Fruit fly (Drosophila melanogaster) whole organism, embryonic: Measurements from ENCODE around the gene Nf-YA.

ENCODE experiments used
- Atf-2 ChIP-seq: fragments of 200-800 bp; sonication (Bioruptor generic); optimal IDR thresholded peaks from 2 replicates; lab custom pipeline; 2016; ENCODE audit warnings: missing biosample characterization, missing genetic modification characterization
- C15 ChIP-seq: fragments of 200-800 bp; sonication (Bioruptor generic); IDR thresholded peaks from 3 replicates; pipeline ENCODE4 v1.3.6; 2022; ENCODE audit warnings: missing biosample characterization, missing genetic modification characterization
- CG11085 ChIP-seq: fragments of 200-800 bp; sonication (Bioruptor generic); IDR thresholded peaks from 2 replicates; pipeline ENCODE4 v1.3.6; 2022; ENCODE audit warnings: missing biosample characterization, missing genetic modification characterization
- CG11398 ChIP-seq: fragments of 200-800 bp; sonication (Bioruptor generic); optimal IDR thresholded peaks from 2 replicates; lab custom pipeline; 2016; ENCODE audit warnings: missing biosample characterization, missing genetic modification characterization
- CG11456 ChIP-seq: fragments of 200-800 bp; sonication (Bioruptor generic); IDR thresholded peaks from 3 replicates; pipeline ENCODE4 v1.3.6; 2022; ENCODE audit warnings: missing biosample characterization, missing genetic modification characterization
- CG11504 ChIP-seq: fragments of 200-800 bp; sonication (Bioruptor generic); optimal IDR thresholded peaks from 3 replicates; lab custom pipeline; 2019; ENCODE audit warnings: missing biosample characterization, mild to moderate bottlenecking, missing genetic modification characterization, moderate library complexity
- CG11560 ChIP-seq: fragments of 200-800 bp; sonication (Bioruptor generic); IDR thresholded peaks from 3 replicates; pipeline ENCODE4 v1.3.6; 2022; ENCODE audit warnings: missing biosample characterization, missing genetic modification characterization
- CG11695 ChIP-seq: fragments of 200-800 bp; sonication (Bioruptor generic); IDR thresholded peaks from 3 replicates; pipeline ENCODE4 v1.3.6; 2022; ENCODE audit warnings: missing biosample characterization, missing genetic modification characterization
- CG12236 ChIP-seq: fragments of 200-800 bp; sonication (Bioruptor generic); optimal IDR thresholded peaks from 2 replicates; lab custom pipeline; 2016; ENCODE audit warnings: missing biosample characterization, missing genetic modification characterization
- CG12744 ChIP-seq: fragments of 200-800 bp; sonication (Bioruptor generic); optimal IDR thresholded peaks from 2 replicates; lab custom pipeline; 2016; ENCODE audit warnings: missing biosample characterization, missing genetic modification characterization
- CG14014 ChIP-seq: fragments of 200-800 bp; sonication (Bioruptor generic); IDR thresholded peaks from 2 replicates; pipeline ENCODE4 v1.3.6; 2022; ENCODE audit warnings: missing biosample characterization, missing genetic modification characterization
- CG17359 ChIP-seq: fragments of 200-800 bp; sonication (Bioruptor generic); optimal IDR thresholded peaks from 3 replicates; lab custom pipeline; 2018; ENCODE audit warnings: missing biosample characterization, mild to moderate bottlenecking, missing genetic modification characterization, moderate library complexity
- CG17802 ChIP-seq: fragments of 200-800 bp; sonication (Bioruptor generic); optimal IDR thresholded peaks from 2 replicates; lab custom pipeline; 2018; ENCODE audit warnings: missing biosample characterization, mild to moderate bottlenecking, missing genetic modification characterization, moderate library complexity
- CG18599 ChIP-seq: fragments of 200-800 bp; sonication (Bioruptor generic); optimal IDR thresholded peaks from 3 replicates; lab custom pipeline; 2017; ENCODE audit warnings: missing biosample characterization, missing genetic modification characterization, mild to moderate bottlenecking, moderate library complexity, missing genetic modification reagents
- CG18764 ChIP-seq: fragments of 200-800 bp; sonication (Bioruptor generic); optimal IDR thresholded peaks from 3 replicates; lab custom pipeline; 2016; ENCODE audit warnings: missing biosample characterization, missing genetic modification characterization
- CG2120 ChIP-seq: fragments of 200-800 bp; sonication (Bioruptor generic); optimal IDR thresholded peaks from 3 replicates; lab custom pipeline; 2016; ENCODE audit warnings: missing biosample characterization, missing genetic modification characterization
- CG2202 ChIP-seq: fragments of 200-800 bp; sonication (Bioruptor generic); optimal IDR thresholded peaks from 2 replicates; lab custom pipeline; 2018; ENCODE audit warnings: missing biosample characterization, mild to moderate bottlenecking, missing genetic modification characterization
- CG34224 ChIP-seq: fragments of 200-800 bp; sonication (Bioruptor generic); IDR thresholded peaks from 3 replicates; pipeline ENCODE4 v1.3.6; 2022; ENCODE audit warnings: missing biosample characterization, missing genetic modification characterization; ENCODE audit not compliant: partially characterized antibody
- CG6175 ChIP-seq: fragments of 200-800 bp; sonication (Bioruptor generic); IDR thresholded peaks from 3 replicates; pipeline ENCODE4 v1.3.6; 2022; ENCODE audit warnings: missing biosample characterization, missing genetic modification characterization
- CG9727 ChIP-seq: fragments of 200-800 bp; sonication (Bioruptor generic); optimal IDR thresholded peaks from 3 replicates; lab custom pipeline; 2017; ENCODE audit warnings: missing biosample characterization, mild to moderate bottlenecking, missing genetic modification characterization
- CG9817 ChIP-seq: fragments of 200-800 bp; sonication (Bioruptor generic); optimal IDR thresholded peaks from 2 replicates; lab custom pipeline; 2018; ENCODE audit warnings: missing biosample characterization, mild to moderate bottlenecking, missing genetic modification characterization, moderate library complexity
- Fer3 ChIP-seq: fragments of 200-800 bp; sonication (Bioruptor generic); optimal IDR thresholded peaks from 2 replicates; lab custom pipeline; 2018; ENCODE audit warnings: missing biosample characterization, mild to moderate bottlenecking, missing genetic modification characterization, moderate library complexity
- GATAe ChIP-seq: fragments of 200-800 bp; sonication (Bioruptor generic); conservative IDR thresholded peaks from 2 replicates; pipeline ENCODE4 v1.3.6; 2022; ENCODE audit warnings: missing biosample characterization, missing genetic modification characterization
- H2.0 ChIP-seq: fragments of 200-800 bp; sonication (Bioruptor generic); IDR thresholded peaks from 2 replicates; pipeline ENCODE4 v1.3.6; 2022; ENCODE audit warnings: missing biosample characterization, missing genetic modification characterization
- Hmx ChIP-seq: fragments of 200-800 bp; sonication (Bioruptor generic); optimal IDR thresholded peaks from 2 replicates; lab custom pipeline; 2016; ENCODE audit warnings: missing biosample characterization, missing genetic modification characterization
- Hr3 ChIP-seq: fragments of 200-800 bp; sonication (Bioruptor generic); optimal IDR thresholded peaks from 3 replicates; lab custom pipeline; 2016; ENCODE audit warnings: missing biosample characterization, missing genetic modification characterization
- NC2β ChIP-seq: fragments of 200-800 bp; sonication (Bioruptor generic); optimal IDR thresholded peaks from 2 replicates; lab custom pipeline; 2016; ENCODE audit warnings: missing biosample characterization, missing genetic modification characterization
- NK7.1 ChIP-seq: fragments of 200-800 bp; sonication (Bioruptor generic); optimal IDR thresholded peaks from 3 replicates; lab custom pipeline; 2016; ENCODE audit warnings: missing biosample characterization, missing genetic modification characterization
- Pdp1 ChIP-seq, 2 experiments: fragments of 200-800 bp; sonication (Bioruptor generic); optimal IDR thresholded peaks; 3 replicates each; lab custom pipeline; 2016; ENCODE audit warnings: missing biosample characterization in 2 of 2, missing genetic modification characterization in 2 of 2, mild to moderate bottlenecking in 1 of 2, moderate library complexity in 1 of 2
- Spps ChIP-seq: fragments of 200-800 bp; sonication (Bioruptor generic); optimal IDR thresholded peaks from 2 replicates; lab custom pipeline; 2018; ENCODE audit warnings: missing biosample characterization, mild to moderate bottlenecking, missing genetic modification characterization
- Sry-δ ChIP-seq: fragments of 200-800 bp; sonication (Bioruptor generic); optimal IDR thresholded peaks from 2 replicates; lab custom pipeline; 2016; ENCODE audit warnings: missing biosample characterization, missing genetic modification characterization
- amos ChIP-seq: fragments of 200-800 bp; sonication (Bioruptor generic); IDR thresholded peaks from 2 replicates; pipeline ENCODE4 v1.3.6; 2022; ENCODE audit warnings: missing biosample characterization, missing genetic modification characterization; ENCODE audit not compliant: partially characterized antibody
- ara ChIP-seq: fragments of 200-800 bp; sonication (Bioruptor generic); IDR thresholded peaks from 2 replicates; pipeline ENCODE4 v1.3.6; 2022; ENCODE audit warnings: missing biosample characterization, missing genetic modification characterization
- ase ChIP-seq: fragments of 200-800 bp; sonication (Bioruptor generic); IDR thresholded peaks from 3 replicates; pipeline ENCODE4 v1.3.6; 2022; ENCODE audit warnings: missing biosample characterization, missing genetic modification characterization
- bowl ChIP-seq: fragments of 200-800 bp; sonication (Bioruptor generic); IDR thresholded peaks from 2 replicates; pipeline ENCODE4 v1.3.6; 2022; ENCODE audit warnings: missing biosample characterization, missing genetic modification characterization
- chn ChIP-seq: fragments of 200-800 bp; sonication (Bioruptor generic); optimal IDR thresholded peaks from 2 replicates; lab custom pipeline; 2016; ENCODE audit warnings: missing biosample characterization, missing genetic modification characterization
- en ChIP-seq: fragments of 200-800 bp; sonication (Bioruptor generic); optimal IDR thresholded peaks from 2 replicates; lab custom pipeline; 2016; ENCODE audit warnings: missing biosample characterization, missing genetic modification characterization
- esg ChIP-seq: fragments of 200-800 bp; sonication (Bioruptor generic); conservative IDR thresholded peaks from 2 replicates; pipeline ENCODE4 v1.3.6; 2022; ENCODE audit warnings: missing biosample characterization, missing genetic modification characterization
- gcm ChIP-seq: fragments of 200-800 bp; sonication (Bioruptor generic); optimal IDR thresholded peaks from 2 replicates; lab custom pipeline; 2019; ENCODE audit warnings: missing biosample characterization, mild to moderate bottlenecking, missing genetic modification characterization, moderate library complexity
- gro ChIP-seq: fragments of 200-800 bp; sonication (Bioruptor generic); optimal IDR thresholded peaks from 2 replicates; lab custom pipeline; 2016; ENCODE audit warnings: missing biosample characterization, missing genetic modification characterization
- gsb ChIP-seq: fragments of 200-800 bp; sonication (Bioruptor generic); IDR thresholded peaks from 2 replicates; pipeline ENCODE4 v1.3.6; 2022; ENCODE audit warnings: missing biosample characterization, missing genetic modification characterization
- klu ChIP-seq: fragments of 200-800 bp; sonication (Bioruptor generic); IDR thresholded peaks from 2 replicates; pipeline ENCODE4 v1.3.6; 2022; ENCODE audit warnings: missing biosample characterization, missing genetic modification characterization
- knrl ChIP-seq: fragments of 200-800 bp; sonication (Bioruptor generic); IDR thresholded peaks from 3 replicates; pipeline ENCODE4 v1.3.6; 2022; ENCODE audit warnings: missing biosample characterization, missing genetic modification characterization; ENCODE audit not compliant: partially characterized antibody
- lov ChIP-seq, 2 experiments: fragments of 200-800 bp in 1 of 2; fragments of >200 bp in 1 of 2; sonication (Bioruptor generic) in 1 of 2; IDR thresholded peaks in 1 of 2; optimal IDR thresholded peaks in 1 of 2; 2 replicates in 1 of 2; 3 replicates in 1 of 2; pipeline versions ENCODE4 v1.3.6 to Lab custom; 2017 to 2022; ENCODE audit warnings: missing biosample characterization in 1 of 2, missing genetic modification characterization in 1 of 2
- nau ChIP-seq: fragments of 200-800 bp; sonication (Bioruptor generic); optimal IDR thresholded peaks from 3 replicates; lab custom pipeline; 2017; ENCODE audit warnings: missing biosample characterization, mild to moderate bottlenecking, missing genetic modification characterization, missing genetic modification reagents
- nom ChIP-seq: fragments of 200-800 bp; sonication (Bioruptor generic); optimal IDR thresholded peaks from 2 replicates; lab custom pipeline; 2017; ENCODE audit warnings: missing biosample characterization, missing genetic modification characterization, mild to moderate bottlenecking, moderate library complexity, missing genetic modification reagents
- odd ChIP-seq: fragments of 200-800 bp; sonication (Bioruptor generic); optimal IDR thresholded peaks from 2 replicates; lab custom pipeline; 2017; ENCODE audit warnings: missing biosample characterization, mild to moderate bottlenecking, missing genetic modification characterization
- p53 ChIP-seq: fragments of 200-800 bp; sonication (Bioruptor generic); optimal IDR thresholded peaks from 2 replicates; lab custom pipeline; 2016; ENCODE audit warnings: missing biosample characterization, missing genetic modification characterization
- ranshi ChIP-seq: fragments of 200-800 bp; sonication (Bioruptor generic); IDR thresholded peaks from 2 replicates; pipeline ENCODE4 v1.3.6; 2022; ENCODE audit warnings: missing biosample characterization, missing genetic modification characterization
- sna ChIP-seq: fragments of 200-800 bp; sonication (Bioruptor generic); IDR thresholded peaks from 2 replicates; pipeline ENCODE4 v1.3.6; 2022; ENCODE audit warnings: missing biosample characterization, missing genetic modification characterization; ENCODE audit not compliant: partially characterized antibody

Gene Nf-YA

dm6 chr3L:9397156-9397555 is 44.9 kb downstream of the Nf-YA start (continued):
- TF ChIP-seq Hmx (GFP tag; lab: Kevin White, UChicago), result no peak
- TF ChIP-seq H2.0, result no peak
- peak; percentile 78 for TF ChIP-seq CG17359 (tag; lab: Kevin White, UChicago)
- TF ChIP-seq nom (GFP tag; lab: Kevin White, UChicago), result peak; percentile 60
- peak; percentile 28 for TF ChIP-seq Sry-δ (GFP tag; lab: Kevin White, UChicago)
- TF ChIP-seq gro (GFP tag; lab: Kevin White, UChicago), result peak; percentile 94
- no peak for TF ChIP-seq CG11560 (tag; lab: Robert Waterston, UW)
- peak; percentile 41 for TF ChIP-seq CG11398 (GFP tag; lab: Kevin White, UChicago)
- peak; percentile 48 for TF ChIP-seq CG18764
- peak; percentile 96 for TF ChIP-seq CG18599 (GFP tag; lab: Kevin White, UChicago)
- TF ChIP-seq CG12236 (GFP tag; lab: Kevin White, UChicago), result peak; percentile 26
- peak; percentile 59; the same call in 2 of the 3 replicates for TF ChIP-seq CG11695 (GFP tag; lab: Robert Waterston, UW)
- TF ChIP-seq p53 (GFP tag; lab: Kevin White, UChicago), result no peak
- TF ChIP-seq ase, result no peak
- no peak for TF ChIP-seq knrl (GFP tag; lab: Robert Waterston, UW)
- TF ChIP-seq CG17802 (tag; lab: Kevin White, UChicago), result no peak
- TF ChIP-seq CG2202 (tag; lab: Kevin White, UChicago), result peak; percentile 48
- peak; percentile 69 for TF ChIP-seq CG9727 (GFP tag; lab: Kevin White, UChicago)
- TF ChIP-seq CG9817, result peak; percentile 35
- TF ChIP-seq CG6175, result no peak
- no peak for TF ChIP-seq chn (GFP tag; lab: Kevin White, UChicago)
- TF ChIP-seq Pdp1 (GFP tag; optimal IDR thresholded peaks at IDR 0.05; lab: Kevin White, UChicago), result peak; percentile 17 to 24
- no peak; the same call in 2 of the 3 replicates for TF ChIP-seq C15
- TF ChIP-seq bowl, result no peak
- TF ChIP-seq sna (GFP tag; lab: Robert Waterston, UW), result no peak
- TF ChIP-seq klu, result no peak
- TF ChIP-seq CG2120, result peak; percentile 60
- peak; percentile 9 for TF ChIP-seq NC2β
- no peak for TF ChIP-seq amos
- TF ChIP-seq gsb (GFP tag; lab: Robert Waterston, UW), result peak; percentile 35; the same call in 1 of the 2 replicates
- TF ChIP-seq CG11085 (GFP tag; lab: Robert Waterston, UW), result no peak
- TF ChIP-seq gcm, result peak; percentile 18
- peak; percentile 84 for TF ChIP-seq Fer3 (tag; lab: Kevin White, UChicago)
- TF ChIP-seq ranshi (GFP tag; lab: Robert Waterston, UW), result peak; percentile 51; the same call in 1 of the 2 replicates
- peak; percentile 67 for TF ChIP-seq ara (GFP tag; lab: Robert Waterston, UW)
- TF ChIP-seq CG11504 (tag; lab: Kevin White, UChicago), result peak; percentile 43
- TF ChIP-seq GATAe, result peak; percentile 23; the same call in 1 of the 2 replicates
- no peak for TF ChIP-seq esg
- TF ChIP-seq Spps (tag; lab: Kevin White, UChicago), result peak; percentile 41
- no peak for TF ChIP-seq lov (optimal IDR thresholded peaks at IDR 0.05; lab: Kevin White, UChicago)
- peak; percentile 62; the same call in 1 of the 3 replicates for TF ChIP-seq lov (GFP tag; IDR thresholded peaks at IDR 0.05; lab: Robert Waterston, UW)
- no peak for TF ChIP-seq Hr3 (GFP tag; lab: Kevin White, UChicago)
- TF ChIP-seq CG34224 (GFP tag; lab: Robert Waterston, UW), result no peak
- no peak for TF ChIP-seq en (GFP tag; lab: Kevin White, UChicago)
- TF ChIP-seq CG12744, result peak; percentile 20
- TF ChIP-seq CG11456, result no peak; the same call in 2 of the 3 replicates
- peak; percentile 82 for TF ChIP-seq nau (GFP tag; lab: Kevin White, UChicago)
- peak; percentile 47 for TF ChIP-seq odd (GFP tag; lab: Kevin White, UChicago)
- no peak; the same call in 1 of the 2 replicates for TF ChIP-seq CG14014 (GFP tag; lab: Robert Waterston, UW)
- TF ChIP-seq Atf-2, result no peak
- peak; percentile 75 for TF ChIP-seq NK7.1
